Worm (Caenorhabditis elegans): ENCODE data around the gene egli-1.

The egli-1 gene

DNA sequence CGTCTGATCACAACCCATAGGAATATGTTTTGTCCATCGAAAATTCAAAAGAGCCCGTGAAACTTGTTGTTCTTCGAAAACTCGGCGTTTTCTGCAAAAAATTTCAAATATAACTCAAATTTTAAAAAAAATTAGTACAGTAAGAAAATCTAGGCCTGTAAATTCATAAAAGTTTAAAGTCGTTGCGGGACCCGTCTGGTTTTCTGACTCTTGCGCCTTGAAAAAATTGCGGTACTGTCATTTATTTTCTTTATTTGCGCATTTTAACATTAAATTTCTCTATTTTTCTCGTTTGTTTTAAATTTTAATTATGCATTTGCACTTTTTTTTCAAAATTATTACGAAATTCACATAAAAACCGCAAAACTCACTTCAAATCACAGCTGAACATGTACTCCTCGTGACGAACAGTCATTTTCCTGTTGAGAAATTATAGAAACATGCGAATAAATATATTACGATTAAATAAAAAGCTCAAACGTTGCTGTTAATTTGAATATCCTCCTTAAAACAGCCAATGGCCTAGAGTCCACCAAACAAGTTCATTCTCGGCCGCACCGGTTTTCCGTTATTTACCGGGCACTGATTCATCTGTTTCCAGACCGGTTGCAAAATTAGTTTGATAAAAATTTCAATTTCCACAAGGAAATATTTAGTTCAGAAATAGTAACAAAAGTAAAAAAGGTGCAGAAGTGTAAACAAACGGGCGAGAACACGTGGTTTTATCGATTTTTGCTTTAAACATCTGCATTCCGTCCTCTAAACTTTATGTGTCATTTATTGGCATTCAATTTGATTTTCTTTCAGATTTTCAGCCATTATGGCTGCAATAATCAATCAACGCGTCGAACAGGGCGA, 4.5 kb upstream of the egli-1 start, which contains the start of the genes csa-1 and wdfy-2:
Gene csa-1 (minus strand): TSS at position 669 of the 858 bp plus-strand sequence.
Gene wdfy-2 (plus strand): TSS at position 808 of the 858 bp plus-strand sequence.
- TF ChIP-seq lin-15B (tag; optimal IDR thresholded peaks at IDR 0.05) (no peak), pha-4 (tag; optimal IDR thresholded peaks at IDR 0.05) (peak; percentile 70), nfya-1 (tag; optimal IDR thresholded peaks at IDR 0.05; ENCODE audit: insufficient read depth) (peak; percentile 41), jun-1 (tag; optimal IDR thresholded peaks at IDR 0.05) (no peak), elt-2 (tag; optimal IDR thresholded peaks at IDR 0.05) (peak; percentile 8)

DNA sequence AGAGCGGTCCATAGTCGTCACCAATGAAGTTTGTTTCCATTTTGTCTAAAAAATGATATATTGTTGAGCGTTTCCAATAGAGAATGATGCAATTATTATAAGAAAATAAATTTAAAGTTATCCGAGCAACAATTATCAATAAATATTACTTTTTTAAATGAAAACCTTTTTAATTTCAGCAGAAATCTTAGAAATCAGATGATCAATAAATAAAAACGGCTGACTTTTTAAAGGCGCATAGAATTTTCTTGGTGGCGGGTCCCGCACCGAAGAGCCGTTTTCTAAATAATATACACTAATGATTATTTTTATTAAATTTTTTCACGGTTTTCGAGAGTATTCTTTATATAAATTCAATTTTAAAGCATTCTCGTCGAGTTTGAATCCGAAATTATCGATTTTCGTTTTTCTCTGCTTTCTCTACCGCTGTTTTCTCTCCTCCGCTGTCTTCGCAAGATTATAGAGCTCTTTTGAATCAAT, 850 bp upstream of the egli-1 start, which contains the start of gene rab-39:
Gene rab-39 (minus strand): TSS at position 51 of the 480 bp plus-strand sequence.
- TF ChIP-seq ceh-82 (tag; optimal IDR thresholded peaks at IDR 0.05) (no peak), unc-62 (GFP tag; optimal IDR thresholded peaks at IDR 0.05) (no peak), nfya-1 (tag; optimal IDR thresholded peaks at IDR 0.05; ENCODE audit: insufficient read depth) (peak; percentile 54), nhr-76 (tag; optimal IDR thresholded peaks at IDR 0.05) (no peak), tbx-2 (tag; optimal IDR thresholded peaks at IDR 0.05) (no peak), ZK546.5 (tag; optimal IDR thresholded peaks at IDR 0.05) (no peak), daf-12 (tag; optimal IDR thresholded peaks at IDR 0.05) (no peak), ceh-28 (tag; optimal IDR thresholded peaks at IDR 0.05) (no peak), fos-1 (tag; optimal IDR thresholded peaks at IDR 0.05) (no peak), aly-2 (tag; optimal IDR thresholded peaks at IDR 0.05) (no peak), mdl-1 (tag; optimal IDR thresholded peaks at IDR 0.05) (no peak), egl-5 (tag; optimal IDR thresholded peaks at IDR 0.05) (no peak), ceh-9 (tag; optimal IDR thresholded peaks at IDR 0.05) (no peak), ztf-4 (tag; optimal IDR thresholded peaks at IDR 0.05) (no peak), elt-2 (tag; optimal IDR thresholded peaks at IDR 0.05) (peak; percentile 2), skn-1 (tag; optimal IDR thresholded peaks at IDR 0.05) (no peak), fkh-10 (GFP tag; optimal IDR thresholded peaks at IDR 0.05) (peak; percentile 23), pha-4 (tag; optimal IDR thresholded peaks at IDR 0.05) (peak; percentile 53), nhr-11 (tag; optimal IDR thresholded peaks at IDR 0.05) (no peak), zag-1 (tag; optimal IDR thresholded peaks at IDR 0.05) (no peak), nhr-28 (tag; optimal IDR thresholded peaks at IDR 0.05) (no peak), nhr-237 (tag; optimal IDR thresholded peaks at IDR 0.05) (no peak), fkh-2 (tag; optimal IDR thresholded peaks at IDR 0.05) (no peak), pqm-1 (tag; optimal IDR thresholded peaks at IDR 0.05) (no peak), elt-1 (tag; optimal IDR thresholded peaks at IDR 0.05) (no peak), hmg-11 (tag; optimal IDR thresholded peaks at IDR 0.05) (peak; percentile 51), lin-39 (tag; optimal IDR thresholded peaks at IDR 0.05) (peak; percentile 18), sea-2 (GFP tag; optimal IDR thresholded peaks at IDR 0.05) (no peak), nhr-12 (tag; optimal IDR thresholded peaks at IDR 0.05) (no peak), ama-1 (optimal IDR thresholded peaks at IDR 0.05) (no peak), eor-1 (tag; optimal IDR thresholded peaks at IDR 0.05) (no peak), nhr-77 (tag; optimal IDR thresholded peaks at IDR 0.05) (no peak), ztf-11 (tag; optimal IDR thresholded peaks at IDR 0.05) (no peak), egl-27 (tag; optimal IDR thresholded peaks at IDR 0.05) (no peak), R02D3.7 (tag; optimal IDR thresholded peaks at IDR 0.05) (peak; percentile 46), lin-15B (tag; optimal IDR thresholded peaks at IDR 0.05) (peak; percentile 31), mml-1 (tag; optimal IDR thresholded peaks at IDR 0.05) (no peak), lsy-12 (tag; optimal IDR thresholded peaks at IDR 0.05) (no peak), nhr-43 (tag; optimal IDR thresholded peaks at IDR 0.05; ENCODE audit: poor library complexity, severe bottlenecking) (no peak), unc-39 (tag; optimal IDR thresholded peaks at IDR 0.05) (no peak), jun-1 (tag; optimal IDR thresholded peaks at IDR 0.05) (no peak)
